Worm (Caenorhabditis elegans): ENCODE data around the gene Y51H4A.935.

Gene Y51H4A.935

ce11 chrIV:16492937-16493336 lies 14.1 kb downstream of the Y51H4A.935 start:
- TF ChIP-seq hpl-2 (GFP tag; optimal IDR thresholded peaks at IDR 0.05) (no peak), nhr-19 (GFP tag; conservative IDR thresholded peaks at IDR 0.05) (no peak), lin-39 (tag; optimal IDR thresholded peaks at IDR 0.05) (no peak), nhr-71 (tag; optimal IDR thresholded peaks at IDR 0.05) (no peak), nhr-11 (tag; optimal IDR thresholded peaks at IDR 0.05) (no peak), C34B4.2 (tag; optimal IDR thresholded peaks at IDR 0.05) (no peak), aly-2 (tag; optimal IDR thresholded peaks at IDR 0.05) (no peak), unc-98 (GFP tag; IDR thresholded peaks at IDR 0.05) (no peak), fkh-4 (tag; optimal IDR thresholded peaks at IDR 0.05; ENCODE audit: borderline replicate concordance) (no peak), ama-1 (optimal IDR thresholded peaks at IDR 0.05) (no peak), zag-1 (tag; optimal IDR thresholded peaks at IDR 0.05) (no peak), efl-3 (GFP tag; optimal IDR thresholded peaks at IDR 0.05) (no peak), ceh-90 (tag; optimal IDR thresholded peaks at IDR 0.05) (no peak), irx-1 (tag; optimal IDR thresholded peaks at IDR 0.05) (no peak), C16A3.4 (tag; optimal IDR thresholded peaks at IDR 0.05) (no peak), dpl-1 (GFP tag; optimal IDR thresholded peaks at IDR 0.05) (no peak), pqm-1 (tag; optimal IDR thresholded peaks at IDR 0.05) (no peak), elt-2 (tag; optimal IDR thresholded peaks at IDR 0.05) (no peak)

DNA sequence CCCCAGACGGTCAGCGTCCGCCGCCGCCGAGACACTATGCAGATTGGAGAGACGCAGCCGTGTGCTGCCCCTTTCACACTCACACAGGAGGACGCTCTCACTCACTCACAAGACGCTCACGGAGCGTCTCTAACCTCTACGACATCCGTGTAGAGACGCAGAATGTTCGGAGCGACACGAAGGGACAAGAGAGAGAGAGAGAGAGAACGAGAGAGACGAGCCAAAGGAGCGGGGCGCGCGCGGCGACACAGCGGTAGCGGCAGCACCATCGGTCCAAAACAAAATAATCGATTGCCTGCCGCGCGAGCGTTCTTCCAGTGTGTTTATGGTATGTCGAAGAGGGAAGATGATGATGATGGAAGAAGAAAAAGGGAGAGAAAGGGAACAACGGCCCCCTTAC lies 14.7 kb downstream of the Y51H4A.935 start:
- TF ChIP-seq dpl-1 (GFP tag; optimal IDR thresholded peaks at IDR 0.05) (peak in 2 of 3 experiments; percentile 34 to 40), grh-1 (GFP tag; IDR thresholded peaks at IDR 0.05) (peak; percentile 43), tlp-1 (tag; optimal IDR thresholded peaks at IDR 0.05) (no peak), dsc-1 (tag; optimal IDR thresholded peaks at IDR 0.05) (peak; percentile 59), ceh-88 (GFP tag; IDR thresholded peaks at IDR 0.05) (peak; percentile 43; the same call in 1 of the 2 replicates), nhr-76 (tag; optimal IDR thresholded peaks at IDR 0.05) (no peak), ama-1 (optimal IDR thresholded peaks at IDR 0.05) (no peak), ets-5 (GFP tag; IDR thresholded peaks at IDR 0.05) (no peak), nhr-47 (tag; optimal IDR thresholded peaks at IDR 0.05) (peak; percentile 87), isw-1 (GFP tag; IDR thresholded peaks at IDR 0.05) (peak; percentile 61), ceh-90 (tag; optimal IDR thresholded peaks at IDR 0.05) (no peak), sup-37 (GFP tag; optimal IDR thresholded peaks at IDR 0.05) (no peak), unc-30 (tag; optimal IDR thresholded peaks at IDR 0.05) (no peak), rnt-1 (tag; optimal IDR thresholded peaks at IDR 0.05) (peak; percentile 91), lir-3 (tag; optimal IDR thresholded peaks at IDR 0.05; ENCODE audit: poor library complexity) (no peak), efl-1 (optimal IDR thresholded peaks at IDR 0.05) (peak; percentile 70 to 87), efl-1 (GFP tag; optimal IDR thresholded peaks at IDR 0.05 in 1 of 2) (peak in 1 of 2 experiments; percentile 32), nhr-90 (tag; optimal IDR thresholded peaks at IDR 0.05; ENCODE audit: poor library complexity) (peak; percentile 85), nhr-11 (tag; optimal IDR thresholded peaks at IDR 0.05) (no peak), elt-3 (tag; optimal IDR thresholded peaks at IDR 0.05) (no peak), aha-1 (tag; optimal IDR thresholded peaks at IDR 0.05) (peak; percentile 41), jun-1 (tag; optimal IDR thresholded peaks at IDR 0.05) (peak; percentile 88), ceh-8 (GFP tag; optimal IDR thresholded peaks at IDR 0.05) (peak; percentile 58), nhr-85 (tag) (peak; percentile 91), lin-39 (tag; optimal IDR thresholded peaks at IDR 0.05) (no peak), mab-9 (GFP tag; IDR thresholded peaks at IDR 0.05) (peak; percentile 60; the same call in 1 of the 2 replicates), mdl-1 (tag; optimal IDR thresholded peaks at IDR 0.05) (peak in 1 of 2 experiments; percentile 75), lin-13 (GFP tag; optimal IDR thresholded peaks at IDR 0.05) (peak; percentile 55), nhr-71 (tag; optimal IDR thresholded peaks at IDR 0.05) (peak; percentile 95), nhr-20 (tag; optimal IDR thresholded peaks at IDR 0.05) (peak; percentile 91), ztf-11 (tag; optimal IDR thresholded peaks at IDR 0.05) (peak in 1 of 2 experiments; percentile 71), egl-27 (tag; optimal IDR thresholded peaks at IDR 0.05) (peak in 1 of 2 experiments; percentile 14), alr-1 (tag; optimal IDR thresholded peaks at IDR 0.05; ENCODE audit: borderline replicate concordance) (no peak), fkh-4 (tag; optimal IDR thresholded peaks at IDR 0.05; ENCODE audit: borderline replicate concordance) (peak; percentile 36), pag-3 (tag; optimal IDR thresholded peaks at IDR 0.05; ENCODE audit: borderline replicate concordance, insufficient read depth) (no peak), zag-1 (tag; optimal IDR thresholded peaks at IDR 0.05) (no peak), fkh-8 (tag; optimal IDR thresholded peaks at IDR 0.05) (peak; percentile 89), swsn-7 (tag; optimal IDR thresholded peaks at IDR 0.05) (peak; percentile 89), snpc-4 (tag; optimal IDR thresholded peaks at IDR 0.05) (peak; percentile 62), mep-1 (tag; optimal IDR thresholded peaks at IDR 0.05) (peak; percentile 81)
